Comparison of ENCODE assay signal across 1 fruit fly cellular context in genomic region chr3L:16090330-16090803, dm6.
TF ChIP-seq lines count a peak whose summit lies in the region.

CG5235 (minus strand) TSS chr3L:16090392.
ClC-c (plus strand) TSS chr3L:16090454.

TF ChIP-seq in whole organism, embryonic, 481 proteins besides CTCF, POLR2A, EP300 and RAD21 (continued from another document):
- TF ChIP-seq D (optimal IDR thresholded peaks at IDR 0.05; lab: Kevin White, UChicago) = peak; percentile 41
- no peak for TF ChIP-seq D (GFP tag; optimal IDR thresholded peaks at IDR 0.05; lab: Kevin White, UChicago)
- no peak for TF ChIP-seq CG18476 (GFP tag; optimal IDR thresholded peaks at IDR 0.05; lab: Kevin White, UChicago)
- no peak for TF ChIP-seq so (GFP tag; IDR thresholded peaks at IDR 0.05; lab: Robert Waterston, UW)
- TF ChIP-seq Max (GFP tag; optimal IDR thresholded peaks at IDR 0.05; lab: Kevin White, UChicago) = no peak
- TF ChIP-seq CG33213 (GFP tag; optimal IDR thresholded peaks at IDR 0.05; lab: Kevin White, UChicago) = no peak
- TF ChIP-seq grau (tag; optimal IDR thresholded peaks at IDR 0.05; lab: Kevin White, UChicago) = no peak
- peak; percentile 79; the same call in 2 of the 3 replicates for TF ChIP-seq zen2 (GFP tag; IDR thresholded peaks at IDR 0.05; lab: Robert Waterston, UW; ENCODE audit: partially characterized antibody)
- no peak for TF ChIP-seq CG6175 (GFP tag; IDR thresholded peaks at IDR 0.05; lab: Robert Waterston, UW)
- TF ChIP-seq org-1 (GFP tag; optimal IDR thresholded peaks at IDR 0.05; lab: Kevin White, UChicago) = no peak
- no peak for TF ChIP-seq CG17802 (tag; optimal IDR thresholded peaks at IDR 0.05; lab: Kevin White, UChicago)
- no peak for TF ChIP-seq CG1024 (GFP tag; IDR thresholded peaks at IDR 0.05; lab: Robert Waterston, UW)
- TF ChIP-seq fd64A (GFP tag; optimal IDR thresholded peaks at IDR 0.05; lab: Kevin White, UChicago) = no peak
- no peak for TF ChIP-seq CG30403 (GFP tag; optimal IDR thresholded peaks at IDR 0.05; lab: Kevin White, UChicago)
- no peak for TF ChIP-seq CG11093 (GFP tag; IDR thresholded peaks at IDR 0.05; lab: Robert Waterston, UW)
- no peak for TF ChIP-seq CG16779 (GFP tag; IDR thresholded peaks at IDR 0.05; lab: Robert Waterston, UW)
- no peak for TF ChIP-seq psq (GFP tag; optimal IDR thresholded peaks at IDR 0.05; lab: Kevin White, UChicago)
- no peak for TF ChIP-seq CG17912 (GFP tag; optimal IDR thresholded peaks at IDR 0.05; lab: Kevin White, UChicago)
- no peak for TF ChIP-seq wek (GFP tag; optimal IDR thresholded peaks at IDR 0.05; lab: Kevin White, UChicago)
- TF ChIP-seq Rx (GFP tag; IDR thresholded peaks at IDR 0.05; lab: Robert Waterston, UW) = no peak
